Fruit fly (Drosophila melanogaster) whole organism, embryonic: Measurements from ENCODE around the gene CG9393.

Experiments used
- Adf1 ChIP-seq: fragments of 200-800 bp; sonication (Bioruptor generic); IDR thresholded peaks from 2 replicates; pipeline ENCODE4 v1.3.6; 2022; ENCODE audit warnings: missing biosample characterization, missing genetic modification characterization
- Bdp1 ChIP-seq: fragments of 200-800 bp; sonication (Bioruptor generic); optimal IDR thresholded peaks from 3 replicates; lab custom pipeline; 2016; ENCODE audit warnings: missing biosample characterization, missing genetic modification characterization
- CG12236 ChIP-seq: fragments of 200-800 bp; sonication (Bioruptor generic); optimal IDR thresholded peaks from 2 replicates; lab custom pipeline; 2016; ENCODE audit warnings: missing biosample characterization, missing genetic modification characterization
- CG12942 ChIP-seq: fragments of 200-800 bp; sonication (Bioruptor generic); optimal IDR thresholded peaks from 3 replicates; lab custom pipeline; 2016; ENCODE audit warnings: missing biosample characterization, missing genetic modification characterization
- CG13624 ChIP-seq: fragments of 200-800 bp; sonication (Bioruptor generic); optimal IDR thresholded peaks from 2 replicates; lab custom pipeline; 2016; ENCODE audit warnings: missing biosample characterization, missing genetic modification characterization
- CG15479 ChIP-seq: fragments of 200-800 bp; sonication (Bioruptor generic); optimal IDR thresholded peaks from 3 replicates; lab custom pipeline; 2019; ENCODE audit warnings: missing biosample characterization, mild to moderate bottlenecking, missing genetic modification characterization, moderate library complexity
- CG1603 ChIP-seq: fragments of 200-800 bp; sonication (Bioruptor generic); optimal IDR thresholded peaks from 2 replicates; lab custom pipeline; 2019; ENCODE audit warnings: missing biosample characterization, mild to moderate bottlenecking, missing genetic modification characterization, moderate library complexity
- CG16779 ChIP-seq: fragments of 200-800 bp; sonication (Bioruptor generic); IDR thresholded peaks from 2 replicates; pipeline ENCODE4 v1.3.6; 2022; ENCODE audit warnings: missing biosample characterization, missing genetic modification characterization
- CG17186 ChIP-seq: fragments of 200-800 bp; sonication (Bioruptor generic); optimal IDR thresholded peaks from 3 replicates; lab custom pipeline; 2017; ENCODE audit warnings: missing biosample characterization, missing genetic modification reagents, missing genetic modification characterization
- CG2202 ChIP-seq: fragments of 200-800 bp; sonication (Bioruptor generic); optimal IDR thresholded peaks from 2 replicates; lab custom pipeline; 2018; ENCODE audit warnings: missing biosample characterization, mild to moderate bottlenecking, missing genetic modification characterization
- CG31365 ChIP-seq: fragments of 200-800 bp; sonication (Bioruptor generic); optimal IDR thresholded peaks from 2 replicates; lab custom pipeline; 2018; ENCODE audit warnings: missing biosample characterization, mild to moderate bottlenecking, missing genetic modification characterization
- CG32532 ChIP-seq: fragments of 200-800 bp; sonication (Bioruptor generic); IDR thresholded peaks from 2 replicates; pipeline ENCODE4 v1.3.6; 2022; ENCODE audit warnings: missing biosample characterization, missing genetic modification characterization
- CG33213 ChIP-seq: fragments of 200-800 bp; sonication (Bioruptor generic); optimal IDR thresholded peaks from 3 replicates; lab custom pipeline; 2016; ENCODE audit warnings: missing biosample characterization, missing genetic modification characterization
- CG3838 ChIP-seq: fragments of 200-800 bp; sonication (Bioruptor generic); optimal IDR thresholded peaks from 3 replicates; lab custom pipeline; 2016; ENCODE audit warnings: missing biosample characterization, missing genetic modification characterization
- CG4328 ChIP-seq: fragments of 200-800 bp; sonication (Bioruptor generic); optimal IDR thresholded peaks from 3 replicates; lab custom pipeline; 2017; ENCODE audit warnings: missing biosample characterization, missing genetic modification reagents, missing genetic modification characterization
- CG4730 ChIP-seq: fragments of 200-800 bp; sonication (Bioruptor generic); IDR thresholded peaks from 2 replicates; pipeline ENCODE4 v1.3.6; 2022; ENCODE audit warnings: missing biosample characterization, missing genetic modification characterization
- CG6654 ChIP-seq: fragments of 200-800 bp; sonication (Bioruptor generic); optimal IDR thresholded peaks from 2 replicates; lab custom pipeline; 2017; ENCODE audit warnings: missing biosample characterization, mild to moderate bottlenecking, missing genetic modification characterization
- CG7372 ChIP-seq: fragments of 200-800 bp; sonication (Bioruptor generic); IDR thresholded peaks from 2 replicates; pipeline ENCODE4 v1.3.6; 2022; ENCODE audit warnings: missing biosample characterization, missing genetic modification characterization
- CG7786 ChIP-seq: fragments of 200-800 bp; sonication (Bioruptor generic); optimal IDR thresholded peaks from 2 replicates; lab custom pipeline; 2016; ENCODE audit warnings: missing biosample characterization, missing genetic modification characterization
- CG8359 ChIP-seq: fragments of 200-800 bp; sonication (Bioruptor generic); optimal IDR thresholded peaks from 2 replicates; lab custom pipeline; 2017; ENCODE audit warnings: missing biosample characterization, mild to moderate bottlenecking, missing genetic modification characterization, borderline replicate concordance
- CG9727 ChIP-seq: fragments of 200-800 bp; sonication (Bioruptor generic); optimal IDR thresholded peaks from 3 replicates; lab custom pipeline; 2017; ENCODE audit warnings: missing biosample characterization, mild to moderate bottlenecking, missing genetic modification characterization
- Dek ChIP-seq: fragments of 200-800 bp; sonication (Bioruptor generic); optimal IDR thresholded peaks from 3 replicates; lab custom pipeline; 2019; ENCODE audit warnings: missing biosample characterization, mild to moderate bottlenecking, missing genetic modification characterization, moderate library complexity
- Doc2 ChIP-seq: fragments of 200-800 bp; sonication (Bioruptor generic); IDR thresholded peaks from 2 replicates; pipeline ENCODE4 v1.3.6; 2022; ENCODE audit warnings: missing biosample characterization, missing genetic modification characterization
- Dp ChIP-seq: fragments of 200-800 bp; sonication (Bioruptor generic); optimal IDR thresholded peaks from 2 replicates; lab custom pipeline; 2018; ENCODE audit warnings: missing biosample characterization, mild to moderate bottlenecking, missing genetic modification characterization, moderate library complexity
- Gug ChIP-seq: fragments of 200-800 bp; sonication (Bioruptor generic); IDR thresholded peaks from 4 replicates; pipeline ENCODE4 v1.3.6; 2022; ENCODE audit warnings: missing biosample characterization, missing genetic modification characterization
- Hr3 ChIP-seq: fragments of 200-800 bp; sonication (Bioruptor generic); optimal IDR thresholded peaks from 3 replicates; lab custom pipeline; 2016; ENCODE audit warnings: missing biosample characterization, missing genetic modification characterization
- Nf-YC ChIP-seq: fragments of 200-800 bp; optimal IDR thresholded peaks from 3 replicates; lab custom pipeline; 2019; ENCODE audit warnings: missing biosample characterization, mild to moderate bottlenecking, missing genetic modification characterization, moderate library complexity
- NfI ChIP-seq: fragments of 200-800 bp; sonication (Bioruptor generic); optimal IDR thresholded peaks from 3 replicates; lab custom pipeline; 2018; ENCODE audit warnings: missing biosample characterization, mild to moderate bottlenecking, missing genetic modification characterization, moderate library complexity
- PHDP ChIP-seq: fragments of 200-800 bp; sonication (Bioruptor generic); optimal IDR thresholded peaks from 3 replicates; lab custom pipeline; 2018; ENCODE audit warnings: missing biosample characterization, mild to moderate bottlenecking, missing genetic modification characterization, moderate library complexity
- Sry-δ ChIP-seq: fragments of 200-800 bp; sonication (Bioruptor generic); optimal IDR thresholded peaks from 2 replicates; lab custom pipeline; 2016; ENCODE audit warnings: missing biosample characterization, missing genetic modification characterization
- Trl ChIP-seq, 3 experiments: fragments of >200 bp in 2 of 3; fragments of 200-800 bp in 1 of 3; sonication (Bioruptor generic) in 1 of 3; optimal IDR thresholded peaks; 2 replicates in 1 of 3; 3 replicates in 2 of 3; lab custom pipeline; 2016 to 2017; ENCODE audit warnings: missing biosample characterization in 1 of 3, missing genetic modification characterization in 1 of 3
- ato ChIP-seq: fragments of 200-800 bp; sonication (Bioruptor generic); IDR thresholded peaks from 2 replicates; pipeline ENCODE4 v1.3.6; 2022; ENCODE audit warnings: missing biosample characterization, missing genetic modification characterization; ENCODE audit not compliant: partially characterized antibody
- bcd ChIP-seq: fragments of 200-800 bp; sonication (Bioruptor generic); optimal IDR thresholded peaks from 2 replicates; lab custom pipeline; 2017; ENCODE audit warnings: missing biosample characterization, mild to moderate bottlenecking, missing genetic modification characterization
- croc ChIP-seq: fragments of 200-800 bp; sonication (Bioruptor generic); conservative IDR thresholded peaks from 3 replicates; pipeline ENCODE4 v1.3.6; 2022; ENCODE audit warnings: missing biosample characterization, missing genetic modification characterization
- dimm ChIP-seq: fragments of 200-800 bp; sonication (Bioruptor generic); IDR thresholded peaks from 2 replicates; pipeline ENCODE4 v1.3.6; 2022; ENCODE audit warnings: missing biosample characterization, missing genetic modification characterization
- ems ChIP-seq: fragments of 200-800 bp; sonication (Bioruptor generic); optimal IDR thresholded peaks from 3 replicates; lab custom pipeline; 2016; ENCODE audit warnings: missing biosample characterization, missing genetic modification characterization
- ewg ChIP-seq: fragments of 200-800 bp; sonication (Bioruptor generic); optimal IDR thresholded peaks from 3 replicates; lab custom pipeline; 2017; ENCODE audit warnings: mild to moderate bottlenecking, missing biosample characterization, missing genetic modification reagents, missing genetic modification characterization
- lbe ChIP-seq: fragments of 200-800 bp; sonication (Bioruptor generic); optimal IDR thresholded peaks from 2 replicates; lab custom pipeline; 2016; ENCODE audit warnings: missing biosample characterization, mild to moderate bottlenecking, missing genetic modification characterization
- mirr ChIP-seq: fragments of 200-800 bp; sonication (Bioruptor generic); optimal IDR thresholded peaks from 3 replicates; lab custom pipeline; 2018; ENCODE audit warnings: missing biosample characterization, mild to moderate bottlenecking, missing genetic modification characterization
- nerfin-2 ChIP-seq: fragments of 200-800 bp; sonication (Bioruptor generic); IDR thresholded peaks from 2 replicates; pipeline ENCODE4 v1.3.6; 2022; ENCODE audit warnings: missing biosample characterization, missing genetic modification characterization; ENCODE audit not compliant: partially characterized antibody
- onecut ChIP-seq: fragments of 200-800 bp; sonication (Bioruptor generic); IDR thresholded peaks from 2 replicates; pipeline ENCODE4 v1.3.6; 2022; ENCODE audit warnings: missing biosample characterization, missing genetic modification characterization
- pho ChIP-seq: fragments of 200-800 bp; sonication (Bioruptor generic); optimal IDR thresholded peaks from 2 replicates; lab custom pipeline; 2016; ENCODE audit warnings: missing biosample characterization, missing genetic modification characterization
- pita ChIP-seq: fragments of 200-800 bp; sonication (Bioruptor generic); optimal IDR thresholded peaks from 2 replicates; lab custom pipeline; 2017; ENCODE audit warnings: missing biosample characterization, mild to moderate bottlenecking, missing genetic modification characterization
- prd ChIP-seq, 3 experiments: fragments of >200 bp in 2 of 3; fragments of 200-800 bp in 1 of 3; sonication (Bioruptor generic) in 1 of 3; optimal IDR thresholded peaks in 2 of 3; IDR thresholded peaks in 1 of 3; 2 replicates in 2 of 3; 3 replicates in 1 of 3; pipeline versions ENCODE4 v1.3.6 to Lab custom; 2017 to 2022; ENCODE audit warnings: missing biosample characterization in 1 of 3, missing genetic modification characterization in 1 of 3
- pros ChIP-seq: fragments of 200-800 bp; sonication (Bioruptor generic); optimal IDR thresholded peaks from 3 replicates; lab custom pipeline; 2019; ENCODE audit warnings: missing biosample characterization, mild to moderate bottlenecking, missing genetic modification characterization, moderate library complexity
- pum ChIP-seq: fragments of 200-800 bp; sonication (Bioruptor generic); optimal IDR thresholded peaks from 2 replicates; lab custom pipeline; 2016; ENCODE audit warnings: missing biosample characterization, missing genetic modification characterization
- sc ChIP-seq, 3 experiments: fragments of >200 bp in 2 of 3; fragments of 200-800 bp in 1 of 3; sonication (Bioruptor generic) in 1 of 3; optimal IDR thresholded peaks; 2 replicates in 2 of 3; 3 replicates in 1 of 3; lab custom pipeline; 2017; ENCODE audit warnings: mild to moderate bottlenecking in 1 of 3, missing biosample characterization in 1 of 3, missing genetic modification characterization in 1 of 3, missing genetic modification reagents in 1 of 3
- sens ChIP-seq: fragments of 200-800 bp; sonication (Bioruptor generic); peaks from one replicate; lab custom pipeline; 2016; ENCODE audit warnings: missing biosample characterization, missing genetic modification characterization
- sr ChIP-seq: fragments of 200-800 bp; sonication (Bioruptor generic); IDR thresholded peaks from 3 replicates; pipeline ENCODE4 v1.3.6; 2022; ENCODE audit warnings: missing biosample characterization, missing genetic modification characterization
- zfh2 ChIP-seq: fragments of 200-800 bp; sonication (Bioruptor generic); optimal IDR thresholded peaks from 2 replicates; lab custom pipeline; 2016; ENCODE audit warnings: missing biosample characterization, missing genetic modification characterization

CG9393 gene

DNA sequence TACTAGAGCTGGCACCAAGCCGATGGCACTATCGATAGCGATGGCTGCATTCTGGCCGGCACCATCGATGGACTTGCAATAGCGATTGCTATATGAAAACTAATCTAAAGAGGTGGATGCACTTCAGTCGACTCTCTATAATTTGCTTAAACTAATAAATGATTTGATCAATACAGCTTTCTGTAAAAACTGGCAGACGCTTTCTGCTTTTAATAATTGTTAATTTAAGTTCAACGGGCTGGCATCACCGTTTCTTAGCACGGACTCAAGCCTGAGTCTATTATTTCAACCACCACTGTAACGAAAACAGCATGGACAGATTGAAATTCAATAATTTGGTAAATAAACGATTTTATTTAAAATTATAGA lies 50.4 kb downstream of the CG9393 start, which contains the start of the genes Ras85D and Rlb1 (continued):
- TF ChIP-seq CG13624 (peak; percentile 86), CG4730 (GFP tag; lab: Robert Waterston, UW) (no peak), NfI (peak; percentile 78), ewg (GFP tag; lab: Kevin White, UChicago) (peak; percentile 53), CG12236 (GFP tag; lab: Kevin White, UChicago) (peak; percentile 50), CG9727 (GFP tag; lab: Kevin White, UChicago) (peak; percentile 70), Dp (GFP tag; lab: Kevin White, UChicago) (peak; percentile 33), ems (GFP tag; lab: Kevin White, UChicago) (peak; percentile 86), croc (GFP tag; lab: Robert Waterston, UW) (peak; percentile 41; the same call in 2 of the 3 replicates), CG2202 (tag; lab: Kevin White, UChicago) (peak; percentile 17), CG15479 (GFP tag; lab: Kevin White, UChicago) (no peak), CG12942 (GFP tag; lab: Kevin White, UChicago) (peak; percentile 67), CG8359 (GFP tag; lab: Kevin White, UChicago) (no peak), CG6654 (GFP tag; lab: Kevin White, UChicago) (no peak), Nf-YC (tag; lab: Kevin White, UChicago) (peak; percentile 77), CG1603 (tag; lab: Kevin White, UChicago) (peak; percentile 72), sr (GFP tag; lab: Robert Waterston, UW) (no peak), dimm (GFP tag; lab: Robert Waterston, UW) (no peak), PHDP (tag; lab: Kevin White, UChicago) (peak; percentile 56), pho (GFP tag; lab: Kevin White, UChicago) (peak; percentile 83), Doc2 (no peak), prd (optimal IDR thresholded peaks at IDR 0.05; lab: Kevin White, UChicago) (no peak), prd (GFP tag; IDR thresholded peaks at IDR 0.05; lab: Robert Waterston, UW) (no peak), CG7372 (GFP tag; lab: Robert Waterston, UW) (no peak), nerfin-2 (no peak), lbe (GFP tag; lab: Kevin White, UChicago) (peak; percentile 35), Bdp1 (peak; percentile 58), Hr3 (GFP tag; lab: Kevin White, UChicago) (peak; percentile 74), sc (optimal IDR thresholded peaks at IDR 0.05; lab: Kevin White, UChicago) (no peak), sc (GFP tag; optimal IDR thresholded peaks at IDR 0.05; lab: Kevin White, UChicago) (no peak), pros (GFP tag; lab: Kevin White, UChicago) (no peak), ato (GFP tag; lab: Robert Waterston, UW) (no peak), CG17186 (peak; percentile 85), pum (GFP tag; lab: Kevin White, UChicago) (peak; percentile 77), onecut (GFP tag; lab: Robert Waterston, UW) (peak; percentile 29; the same call in 1 of the 2 replicates), CG16779 (no peak), Gug (GFP tag; lab: Robert Waterston, UW) (peak; percentile 78; the same call in 3 of the 4 replicates), Sry-δ (GFP tag; lab: Kevin White, UChicago) (peak; percentile 99), Trl (optimal IDR thresholded peaks at IDR 0.05; lab: Kevin White, UChicago) (no peak), Trl (GFP tag; optimal IDR thresholded peaks at IDR 0.05; lab: Kevin White, UChicago) (peak; percentile 73), mirr (GFP tag; lab: Kevin White, UChicago) (peak; percentile 69), pita (GFP tag; lab: Kevin White, UChicago) (peak; percentile 63), zfh2 (GFP tag; lab: Kevin White, UChicago) (peak; percentile 91), CG31365 (tag; lab: Kevin White, UChicago) (no peak), CG3838 (GFP tag; lab: Kevin White, UChicago) (peak; percentile 61), CG33213 (GFP tag; lab: Kevin White, UChicago) (peak; percentile 75), Dek (peak; percentile 59), CG7786 (peak; percentile 76), bcd (GFP tag; lab: Kevin White, UChicago) (no peak), Adf1 (no peak), CG4328 (GFP tag; lab: Kevin White, UChicago) (peak; percentile 56), sens (peak; percentile 94), CG32532 (GFP tag; lab: Robert Waterston, UW) (no peak)
